Worm (Caenorhabditis elegans) whole organism, mixed stage, embryonic: ENCODE measurements around the gene B0304.4.

Source experiments
- drap-1 ChIP-seq: fragments of 200-800 bp; sonication (Bioruptor generic); optimal IDR thresholded peaks from 3 replicates; lab custom pipeline; 2018; ENCODE audit warnings: mild to moderate bottlenecking, missing genetic modification characterization, missing compliant biosample characterization
- snpc-4 ChIP-seq: fragments of 150-350 bp; optimal IDR thresholded peaks from 2 replicates; lab custom pipeline; 2014; ENCODE audit warnings: missing biosample characterization, missing genetic modification characterization

DNA sequence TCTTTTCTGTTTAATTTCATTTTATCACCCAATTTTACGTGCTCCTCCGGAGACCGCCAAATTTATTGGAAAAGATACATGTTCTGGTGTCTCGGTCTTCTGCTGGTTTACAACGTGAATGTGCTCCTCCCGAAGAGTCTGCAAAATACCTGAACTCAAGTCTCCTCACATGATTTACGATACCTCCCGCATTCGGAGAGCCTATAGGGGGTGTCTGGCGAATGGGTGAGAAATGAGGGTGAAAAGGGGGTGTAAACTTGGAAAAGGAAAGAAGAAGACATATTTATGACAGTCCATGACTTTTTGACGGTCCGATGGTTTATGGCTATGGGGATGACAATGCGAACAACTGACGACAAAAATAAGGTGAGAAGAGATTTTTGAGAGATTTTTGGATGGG lies 6.7 kb downstream of the B0304.4 start:
- TF ChIP-seq snpc-4 (tag; lab: Kevin White, UChicago), result no peak
- no peak for TF ChIP-seq drap-1 (GFP tag; lab: Kevin White, UChicago)
